Worm (Caenorhabditis elegans) whole organism, midembryonic: ENCODE measurements around the gene C55A1.6.
"Not testable (repeated sequence)": the region's sequence is repeated elsewhere in the genome, so short reads cannot be mapped to it uniquely, and the experiment has no call there.

Source experiments
- T22C8.4 ChIP-seq: fragments of 200-800 bp; sonication (Bioruptor generic); IDR thresholded peaks from 2 replicates; pipeline ENCODE4 v1.3.6; 2022; ENCODE audit warnings: missing genetic modification characterization, missing compliant biosample characterization
- cog-1 ChIP-seq: sonication (generic microtip); optimal IDR thresholded peaks from 2 replicates; lab custom pipeline; 2016; ENCODE audit warnings: missing genetic modification characterization, missing compliant biosample characterization
- flt-1 ChIP-seq: fragments of 200-800 bp; sonication (Bioruptor generic); IDR thresholded peaks from 2 replicates; pipeline ENCODE4 v1.3.6; 2022; ENCODE audit warnings: missing genetic modification characterization, missing compliant biosample characterization
- klf-2 ChIP-seq: fragments of 200-800 bp; sonication (Bioruptor generic); conservative IDR thresholded peaks from 2 replicates; pipeline ENCODE4 v1.3.6; 2022; ENCODE audit warnings: missing genetic modification reagents, missing genetic modification characterization, missing compliant biosample characterization
- med-1 ChIP-seq: sonication (generic microtip); optimal IDR thresholded peaks from 2 replicates; lab custom pipeline; 2017; ENCODE audit warnings: missing genetic modification characterization, mild to moderate bottlenecking, missing compliant biosample characterization, antibody characterized with exemption, missing genetic modification reagents; ENCODE audit not compliant: insufficient read depth
- ref-1 ChIP-seq: fragments of 200-800 bp; sonication (Bioruptor generic); conservative IDR thresholded peaks from 2 replicates; pipeline ENCODE4 v1.3.6; 2022; ENCODE audit warnings: missing genetic modification reagents, missing genetic modification characterization, missing compliant biosample characterization
- tab-1 ChIP-seq: fragments of 200-800 bp; sonication (Bioruptor generic); IDR thresholded peaks from 2 replicates; pipeline ENCODE4 v1.3.6; 2022; ENCODE audit warnings: missing genetic modification characterization, missing compliant biosample characterization
- ztf-23 ChIP-seq: fragments of 200-800 bp; sonication (Bioruptor generic); IDR thresholded peaks from 2 replicates; pipeline ENCODE4 v1.3.6; 2022; ENCODE audit warnings: missing genetic modification reagents, missing genetic modification characterization, missing compliant biosample characterization
- ztf-29 ChIP-seq: fragments of 200-800 bp; sonication (Bioruptor generic); IDR thresholded peaks from 2 replicates; pipeline ENCODE4 v1.3.6; 2022; ENCODE audit warnings: missing genetic modification reagents, missing genetic modification characterization, missing compliant biosample characterization

Gene C55A1.6

DNA sequence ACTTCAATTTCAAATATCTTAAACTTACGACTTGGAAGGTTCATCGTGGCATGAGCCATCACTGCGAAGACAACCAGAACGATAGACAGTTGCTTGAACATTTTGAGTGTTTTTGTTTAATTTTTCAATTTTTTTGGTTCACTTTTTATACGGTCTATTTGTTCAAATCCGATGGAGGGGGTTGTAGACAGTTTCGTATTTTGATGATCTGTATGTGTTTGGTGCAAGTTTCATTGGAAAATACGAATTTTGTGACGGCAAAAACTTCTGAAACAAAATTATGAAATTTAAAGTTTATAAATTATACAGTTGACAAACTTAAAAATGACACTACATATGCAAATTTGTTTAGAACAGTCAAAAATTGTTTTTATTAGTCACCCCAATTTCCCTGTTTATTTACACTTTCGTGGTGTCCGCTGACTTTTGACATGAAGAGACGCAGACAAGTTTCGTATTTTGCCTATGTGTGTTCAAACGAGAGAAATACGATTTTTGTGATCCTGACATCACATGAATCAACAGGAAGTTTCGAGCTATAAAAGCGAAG is at the start of gene C55A1.6, which contains the start of gene C55A1.7:
Gene C55A1.6, plus strand, starts transcription at position 500 of the 550 bp plus-strand sequence.
Gene C55A1.7, minus strand, starts transcription at position 101 of the 550 bp plus-strand sequence.
- TF ChIP-seq flt-1; ztf-23 (GFP tag; lab: Robert Waterston, UW); cog-1 (tag; lab: Kevin White, UChicago): not testable (repeated sequence)

DNA sequence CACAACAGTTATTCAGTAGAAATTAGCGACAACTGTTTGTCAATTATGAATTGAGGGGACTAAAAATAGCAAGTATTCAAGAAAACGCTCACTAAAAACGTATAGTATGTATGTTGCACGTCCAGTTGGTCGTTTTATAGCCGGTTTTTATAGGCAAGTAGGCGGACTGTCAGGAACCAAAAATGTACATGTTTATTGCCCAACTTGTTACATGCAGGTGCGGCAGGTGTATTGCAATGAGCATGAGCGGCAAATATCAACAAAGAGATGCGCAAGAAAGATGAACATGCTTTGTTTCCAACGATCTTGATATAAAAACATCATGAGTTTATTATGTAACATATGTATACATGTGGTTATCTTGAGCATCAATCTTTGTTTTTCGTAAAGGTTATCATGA is 48.1 kb upstream of the C55A1.6 start, which contains the start of gene B0391.14:
Gene B0391.14, minus strand, starts transcription at position 101 of the 400 bp plus-strand sequence.
- not testable (repeated sequence) for TF ChIP-seq ztf-29 (GFP tag; lab: Robert Waterston, UW); med-1 (GFP tag; lab: Kevin White, UChicago); tab-1 (GFP tag; lab: Robert Waterston, UW)

DNA sequence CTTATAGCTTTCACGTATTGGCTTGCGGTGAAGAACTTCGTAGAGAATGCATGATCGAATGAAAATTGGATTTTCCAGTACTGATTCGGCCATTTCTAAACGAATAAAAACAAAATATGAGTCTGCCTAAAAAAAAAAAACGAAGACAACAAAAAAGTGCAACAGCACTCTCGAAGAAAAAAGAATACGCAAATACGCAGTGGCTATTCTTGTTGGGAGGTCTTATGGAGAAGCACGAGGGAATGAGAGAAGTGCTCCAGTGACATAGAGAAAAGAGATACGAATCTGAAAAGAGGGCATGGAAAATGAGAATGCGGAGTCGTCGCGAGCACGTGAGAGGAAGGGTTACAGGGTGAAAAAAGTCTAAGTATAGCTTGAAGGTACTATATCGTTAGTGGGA is 45.6 kb upstream of the C55A1.6 start, which contains the start of gene fbxa-152:
Gene fbxa-152, minus strand, starts transcription at position 101 of the 400 bp plus-strand sequence.
- no peak for TF ChIP-seq flt-1
- TF ChIP-seq med-1 (GFP tag; lab: Kevin White, UChicago) = no peak
- TF ChIP-seq ztf-23 (GFP tag; lab: Robert Waterston, UW) = no peak
- no peak for TF ChIP-seq T22C8.4 (GFP tag; lab: Robert Waterston, UW)
- TF ChIP-seq klf-2 = no peak
- TF ChIP-seq tab-1 (GFP tag; lab: Robert Waterston, UW) = no peak
- no peak for TF ChIP-seq ztf-29 (GFP tag; lab: Robert Waterston, UW)
- TF ChIP-seq cog-1 (tag; lab: Kevin White, UChicago) = no peak
- TF ChIP-seq ref-1 (GFP tag; lab: Robert Waterston, UW) = no peak

DNA sequence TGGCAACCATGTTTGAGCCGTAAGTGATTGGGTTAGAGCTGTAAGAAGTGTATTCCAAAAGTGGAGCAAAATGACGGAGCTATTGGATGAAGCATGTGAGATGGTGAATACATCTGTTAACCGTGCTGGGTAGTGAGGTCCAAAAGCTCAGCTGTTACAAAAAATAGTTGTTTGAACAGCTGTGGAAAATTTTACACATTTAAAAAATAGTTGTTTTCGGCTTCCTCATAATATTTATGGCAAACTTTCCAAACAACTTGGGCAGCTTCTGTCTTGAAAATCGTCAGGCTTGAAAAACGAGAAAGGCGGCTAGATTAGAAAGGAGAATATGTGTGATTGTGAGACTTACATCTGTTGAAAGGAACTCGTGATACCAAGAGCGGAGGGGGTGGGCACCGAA is 42.8 kb upstream of the C55A1.6 start, which contains the start of gene fbxa-154:
Gene fbxa-154, minus strand, starts transcription at position 101 of the 400 bp plus-strand sequence.
- no peak for TF ChIP-seq cog-1 (tag; lab: Kevin White, UChicago)

DNA sequence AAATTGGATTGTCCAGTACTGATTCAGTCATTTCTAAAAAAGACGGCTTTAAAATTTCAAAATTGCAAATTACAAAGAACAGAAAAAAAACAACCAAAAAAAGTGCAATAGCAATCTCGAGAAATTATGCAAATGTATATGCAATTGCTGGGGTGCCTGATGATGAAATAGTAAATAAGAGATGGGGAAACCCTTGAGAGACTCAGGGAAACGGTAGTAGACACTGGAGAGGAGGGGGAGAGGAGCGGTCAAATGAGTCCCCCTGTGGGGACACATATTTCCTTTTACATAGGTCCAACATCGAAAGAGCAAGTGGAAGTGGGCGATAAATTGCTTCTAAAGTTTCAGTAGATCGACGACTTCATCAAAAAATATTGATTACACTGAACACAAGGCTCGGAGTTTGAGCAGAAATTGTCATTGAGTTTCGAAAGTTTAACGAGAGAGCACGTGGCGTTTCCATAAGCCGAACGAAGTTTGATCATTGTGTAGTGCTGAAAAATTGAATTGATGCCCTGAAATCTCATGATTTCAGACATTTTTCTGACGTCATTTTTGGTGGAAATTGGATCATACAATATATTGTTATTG is 37.4 kb upstream of the C55A1.6 start, which contains the start of the genes fbxa-153 and str-12:
Gene fbxa-153, minus strand, starts transcription at position 35 of the 591 bp plus-strand sequence.
Gene str-12, plus strand, starts transcription at position 541 of the 591 bp plus-strand sequence.
- TF ChIP-seq tab-1 (GFP tag; lab: Robert Waterston, UW) (no peak), ztf-23 (GFP tag; lab: Robert Waterston, UW) (no peak), flt-1 (peak; percentile 45), T22C8.4 (GFP tag; lab: Robert Waterston, UW) (no peak), cog-1 (tag; lab: Kevin White, UChicago) (peak; percentile 22), klf-2 (no peak), ref-1 (GFP tag; lab: Robert Waterston, UW) (no peak), ztf-29 (GFP tag; lab: Robert Waterston, UW) (no peak)

DNA sequence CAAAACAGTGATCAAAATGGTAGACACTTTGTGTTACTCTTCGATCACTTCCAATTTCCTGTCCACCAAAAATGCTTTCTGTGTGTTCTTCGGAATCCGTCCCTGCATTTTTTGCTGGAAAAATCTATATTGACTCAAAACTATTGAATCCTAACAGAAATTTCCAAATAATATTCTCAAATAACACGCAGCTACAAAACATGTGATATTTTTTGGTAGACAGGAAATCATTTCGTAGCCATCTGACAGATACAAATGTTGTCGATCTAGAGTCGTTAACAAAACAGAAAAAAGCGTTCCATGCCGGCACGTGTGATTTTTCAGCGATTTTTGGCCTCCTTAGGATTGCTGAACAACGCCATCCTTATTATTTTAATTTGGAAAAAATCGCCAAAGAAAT is 34.9 kb upstream of the C55A1.6 start, which contains the start of gene str-263:
Gene str-263, plus strand, starts transcription at position 301 of the 400 bp plus-strand sequence.
- no peak for TF ChIP-seq ref-1 (GFP tag; lab: Robert Waterston, UW)
- TF ChIP-seq klf-2 = no peak
- no peak for TF ChIP-seq T22C8.4 (GFP tag; lab: Robert Waterston, UW)
- TF ChIP-seq tab-1 (GFP tag; lab: Robert Waterston, UW) = no peak
- no peak for TF ChIP-seq ztf-29 (GFP tag; lab: Robert Waterston, UW)
- no peak for TF ChIP-seq cog-1 (tag; lab: Kevin White, UChicago)
- TF ChIP-seq ztf-23 (GFP tag; lab: Robert Waterston, UW) = no peak
- no peak for TF ChIP-seq med-1 (GFP tag; lab: Kevin White, UChicago)
- TF ChIP-seq flt-1 = no peak

DNA sequence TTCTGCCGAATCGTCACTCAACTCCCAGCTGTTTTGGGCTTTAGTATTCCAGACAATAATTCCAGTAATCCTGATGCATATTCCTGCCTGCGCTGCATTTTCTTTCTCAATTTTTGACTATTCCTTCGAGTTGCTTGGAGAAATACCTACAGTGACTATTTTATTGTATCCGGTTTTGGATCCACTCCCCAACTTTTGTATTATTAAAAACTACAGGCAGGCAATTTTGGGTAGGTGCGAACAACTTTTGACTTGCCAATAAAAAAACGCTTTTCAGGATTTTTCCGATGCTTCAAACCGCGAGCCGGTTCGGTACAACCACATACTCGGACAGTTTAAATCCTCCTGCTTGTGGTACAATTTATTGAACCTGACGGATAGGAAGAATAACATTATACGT is 33.3 kb upstream of the C55A1.6 start:
- TF ChIP-seq ref-1 (GFP tag; lab: Robert Waterston, UW) (no peak), ztf-29 (GFP tag; lab: Robert Waterston, UW) (no peak), tab-1 (GFP tag; lab: Robert Waterston, UW) (no peak), T22C8.4 (GFP tag; lab: Robert Waterston, UW) (no peak), cog-1 (tag; lab: Kevin White, UChicago) (no peak)

DNA sequence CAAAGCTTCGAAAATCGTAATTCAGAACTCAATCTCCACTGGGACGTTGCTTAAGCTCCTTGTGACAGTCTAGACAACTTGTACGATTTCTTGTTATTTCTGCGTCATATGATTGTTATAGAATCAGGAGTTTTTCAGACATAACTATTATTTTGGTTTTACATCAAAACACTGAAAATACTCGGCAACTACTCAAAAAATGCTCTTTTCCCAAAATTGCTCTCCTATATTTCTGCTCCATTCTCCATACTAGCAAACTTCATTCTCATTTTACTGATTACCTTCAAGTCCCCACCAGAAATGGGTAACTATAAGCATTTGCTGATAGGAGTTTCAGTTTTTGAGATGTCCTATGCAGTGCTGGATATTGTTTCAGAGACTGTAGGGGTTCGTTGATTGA is 26.3 kb upstream of the C55A1.6 start, which contains the start of gene C55A1.1:
Gene C55A1.1, plus strand, starts transcription at position 301 of the 400 bp plus-strand sequence.
- TF ChIP-seq klf-2 = no peak
- TF ChIP-seq med-1 (GFP tag; lab: Kevin White, UChicago) = no peak
- no peak for TF ChIP-seq ref-1 (GFP tag; lab: Robert Waterston, UW)
- no peak for TF ChIP-seq flt-1
- TF ChIP-seq ztf-23 (GFP tag; lab: Robert Waterston, UW) = no peak
- TF ChIP-seq T22C8.4 (GFP tag; lab: Robert Waterston, UW) = no peak
- TF ChIP-seq tab-1 (GFP tag; lab: Robert Waterston, UW) = no peak

DNA sequence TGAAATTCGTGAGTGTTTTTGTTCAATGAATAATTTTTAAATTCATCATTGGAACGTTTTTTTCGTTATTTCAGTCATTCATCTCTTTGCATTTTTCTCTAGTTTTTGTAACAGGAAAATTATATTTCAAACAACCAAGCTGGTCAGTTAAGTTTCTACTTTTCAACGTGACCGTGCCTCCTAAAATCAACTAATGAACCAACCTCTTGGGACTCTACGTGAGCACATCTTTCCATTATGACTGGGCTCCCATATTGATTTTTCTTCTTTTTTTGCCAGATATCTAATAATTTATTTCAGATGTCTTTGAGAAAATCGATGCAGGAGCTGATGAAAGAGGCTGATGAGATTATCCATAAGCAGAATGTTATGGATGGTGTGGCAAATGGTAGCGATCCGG is 22.3 kb upstream of the C55A1.6 start, which contains the start of gene C55A1.11:
Gene C55A1.11, plus strand, starts transcription at position 301 of the 400 bp plus-strand sequence.
- TF ChIP-seq flt-1 (no peak), med-1 (GFP tag; lab: Kevin White, UChicago) (no peak), T22C8.4 (GFP tag; lab: Robert Waterston, UW) (no peak), ref-1 (GFP tag; lab: Robert Waterston, UW) (no peak), ztf-23 (GFP tag; lab: Robert Waterston, UW) (no peak), klf-2 (no peak), ztf-29 (GFP tag; lab: Robert Waterston, UW) (no peak)

DNA sequence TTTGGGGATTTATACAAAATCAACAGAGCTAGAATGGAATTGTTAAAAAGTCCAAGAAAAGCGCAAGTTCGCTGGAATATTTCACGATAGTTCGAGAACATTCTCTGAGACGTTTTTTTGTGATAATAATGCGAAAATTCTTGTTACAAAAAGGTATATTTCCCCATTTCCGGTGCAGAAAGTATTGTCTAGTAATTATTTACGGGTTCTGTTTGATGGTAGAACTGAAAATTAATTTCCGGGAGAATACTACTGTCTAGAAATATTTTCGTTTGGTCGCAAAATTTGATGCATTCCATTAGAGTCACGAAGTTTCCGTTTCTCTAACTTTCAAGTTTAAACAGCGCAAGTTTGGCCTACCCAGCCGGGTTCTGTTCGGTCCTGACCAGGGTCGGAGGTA is 18.3 kb upstream of the C55A1.6 start, which contains the start of gene str-248:
Gene str-248, minus strand, starts transcription at position 101 of the 400 bp plus-strand sequence.
- TF ChIP-seq flt-1 (no peak), tab-1 (GFP tag; lab: Robert Waterston, UW) (no peak), klf-2 (no peak), cog-1 (tag; lab: Kevin White, UChicago) (no peak), ref-1 (GFP tag; lab: Robert Waterston, UW) (no peak), ztf-29 (GFP tag; lab: Robert Waterston, UW) (no peak), med-1 (GFP tag; lab: Kevin White, UChicago) (no peak), T22C8.4 (GFP tag; lab: Robert Waterston, UW) (no peak), ztf-23 (GFP tag; lab: Robert Waterston, UW) (no peak)
